Worm (Caenorhabditis elegans): ENCODE results near the gene daf-4.

Gene daf-4

ce11 chrIII:5621236-5621635, 3.7 kb upstream of the daf-4 start (continued):
- peak; percentile 69 for TF ChIP-seq snu-23 (GFP tag; optimal IDR thresholded peaks at IDR 0.05)
- TF ChIP-seq hlh-17 (GFP tag; optimal IDR thresholded peaks at IDR 0.05; ENCODE audit: borderline replicate concordance), result no peak
- no peak for TF ChIP-seq lin-39 (tag; optimal IDR thresholded peaks at IDR 0.05)
- TF ChIP-seq nhr-84 (tag; optimal IDR thresholded peaks at IDR 0.05), result no peak
- TF ChIP-seq lin-35 (GFP tag; optimal IDR thresholded peaks at IDR 0.05), result peak; percentile 62 to 67
- TF ChIP-seq elt-2 (tag; optimal IDR thresholded peaks at IDR 0.05), result peak; percentile 30
- no peak for TF ChIP-seq nhr-76 (tag; optimal IDR thresholded peaks at IDR 0.05)
- TF ChIP-seq blmp-1 (tag; optimal IDR thresholded peaks at IDR 0.05), result peak; percentile 67
- no peak for TF ChIP-seq sup-37 (GFP tag; optimal IDR thresholded peaks at IDR 0.05)
- peak; percentile 90 for TF ChIP-seq fkh-8 (tag; optimal IDR thresholded peaks at IDR 0.05)
- no peak for TF ChIP-seq sox-4 (tag; optimal IDR thresholded peaks at IDR 0.05)
- no peak for TF ChIP-seq aly-2 (tag; optimal IDR thresholded peaks at IDR 0.05)
- TF ChIP-seq efl-3 (GFP tag; optimal IDR thresholded peaks at IDR 0.05), result no peak
- no peak for TF ChIP-seq aha-1 (tag; optimal IDR thresholded peaks at IDR 0.05)
- TF ChIP-seq isw-1 (GFP tag; IDR thresholded peaks at IDR 0.05), result peak; percentile 26; the same call in 1 of the 2 replicates
- TF ChIP-seq nhr-20 (tag; optimal IDR thresholded peaks at IDR 0.05), result peak; percentile 62
- peak; percentile 22 for TF ChIP-seq pax-3 (tag; optimal IDR thresholded peaks at IDR 0.05)
- no peak for TF ChIP-seq unc-98 (GFP tag; IDR thresholded peaks at IDR 0.05)
- TF ChIP-seq pag-3 (tag; optimal IDR thresholded peaks at IDR 0.05; ENCODE audit: borderline replicate concordance, insufficient read depth), result no peak
- peak; percentile 66 for TF ChIP-seq nhr-85 (tag)
- peak; percentile 63 to 75 for TF ChIP-seq efl-1 (optimal IDR thresholded peaks at IDR 0.05)
- peak; percentile 42 to 93 for TF ChIP-seq efl-1 (GFP tag; optimal IDR thresholded peaks at IDR 0.05 in 1 of 2)
- TF ChIP-seq hpl-2 (GFP tag; optimal IDR thresholded peaks at IDR 0.05), result no peak
- no peak for TF ChIP-seq C34B4.2 (tag; optimal IDR thresholded peaks at IDR 0.05)
- no peak for TF ChIP-seq lir-3 (tag; optimal IDR thresholded peaks at IDR 0.05; ENCODE audit: poor library complexity)
- no peak for TF ChIP-seq ceh-90 (tag; optimal IDR thresholded peaks at IDR 0.05)
- TF ChIP-seq vab-15 (tag; optimal IDR thresholded peaks at IDR 0.05), result no peak
- TF ChIP-seq ama-1 (optimal IDR thresholded peaks at IDR 0.05), result no peak
- TF ChIP-seq dsc-1 (tag; optimal IDR thresholded peaks at IDR 0.05), result peak; percentile 60
- no peak for TF ChIP-seq ets-5 (GFP tag; IDR thresholded peaks at IDR 0.05)
- TF ChIP-seq nhr-19 (GFP tag; conservative IDR thresholded peaks at IDR 0.05), result peak; percentile 44
- TF ChIP-seq nhr-11 (tag; optimal IDR thresholded peaks at IDR 0.05), result peak; percentile 30
- TF ChIP-seq egl-27 (tag; optimal IDR thresholded peaks at IDR 0.05), result no peak
- no peak for TF ChIP-seq unc-30 (tag; optimal IDR thresholded peaks at IDR 0.05)
- peak; percentile 49 to 75 (median 65) for TF ChIP-seq ceh-82 (tag; optimal IDR thresholded peaks at IDR 0.05)
- peak; percentile 61 for TF ChIP-seq tbx-2 (tag; optimal IDR thresholded peaks at IDR 0.05)
- TF ChIP-seq fkh-10 (GFP tag; optimal IDR thresholded peaks at IDR 0.05), result no peak
- no peak for TF ChIP-seq Y116A8C.19 (tag; optimal IDR thresholded peaks at IDR 0.05; ENCODE audit: borderline replicate concordance)
- TF ChIP-seq unc-130 (tag; optimal IDR thresholded peaks at IDR 0.05), result peak; percentile 40
- peak; percentile 59 for TF ChIP-seq nhr-77 (tag; optimal IDR thresholded peaks at IDR 0.05)
- peak in 2 of 6 experiments; percentile 4 to 5 for TF ChIP-seq elt-3 (tag; optimal IDR thresholded peaks at IDR 0.05)
- no peak for TF ChIP-seq nhr-28 (tag; optimal IDR thresholded peaks at IDR 0.05)
- no peak for TF ChIP-seq hlh-4 (tag; optimal IDR thresholded peaks at IDR 0.05)
- TF ChIP-seq sptf-1 (tag; optimal IDR thresholded peaks at IDR 0.05), result no peak
- no peak for TF ChIP-seq nhr-12 (tag; optimal IDR thresholded peaks at IDR 0.05)
- TF ChIP-seq lsy-2 (tag; optimal IDR thresholded peaks at IDR 0.05), result peak; percentile 55 to 64
- TF ChIP-seq alr-1 (tag; optimal IDR thresholded peaks at IDR 0.05; ENCODE audit: borderline replicate concordance), result no peak
- TF ChIP-seq mab-9 (GFP tag; IDR thresholded peaks at IDR 0.05), result no peak
- TF ChIP-seq dpl-1 (GFP tag; optimal IDR thresholded peaks at IDR 0.05), result peak; percentile 2 to 26 (median 12)
- no peak for TF ChIP-seq ztf-11 (tag; optimal IDR thresholded peaks at IDR 0.05)
- no peak for TF ChIP-seq tlp-1 (tag; optimal IDR thresholded peaks at IDR 0.05)
- TF ChIP-seq grh-1 (GFP tag; IDR thresholded peaks at IDR 0.05), result no peak
- peak; percentile 72 for TF ChIP-seq rnt-1 (tag; optimal IDR thresholded peaks at IDR 0.05)

Data from whole organism, L1 larva.